Fruit fly (Drosophila melanogaster): ENCODE measurements around the gene Mkrn1.

Mkrn1 gene

DNA sequence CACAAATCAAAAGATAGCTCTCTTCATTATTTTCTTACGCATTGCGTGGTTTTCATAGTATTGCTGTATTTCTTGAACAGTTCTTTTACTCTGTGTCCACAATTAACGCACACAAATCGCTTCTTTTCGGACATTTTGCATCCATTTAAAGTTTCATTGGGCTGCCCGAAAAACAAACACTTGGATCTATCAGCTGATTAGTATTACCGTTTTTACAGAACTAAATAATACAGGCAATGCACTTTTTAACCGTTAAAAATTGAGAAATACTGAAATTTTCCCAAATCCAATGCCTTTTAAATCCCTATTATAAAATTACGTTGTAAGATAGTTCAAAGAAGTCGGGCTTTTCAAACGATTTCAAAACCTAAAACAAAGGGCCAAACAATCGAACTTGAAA, 4.4 kb downstream of the Mkrn1 start, which contains the start of gene Arv1:
Gene Arv1 (minus strand): TSS at position 226 of the 400 bp plus-strand sequence.
- no peak for TF ChIP-seq noc (tag; optimal IDR thresholded peaks at IDR 0.05)

- no peak for TF ChIP-seq noc (tag; optimal IDR thresholded peaks at IDR 0.05)
These were observed 9.2 kb downstream of the Mkrn1 start for dm6 chr3L:21524071-21524889.

dm6 chr3L:21523059-21523836, 10.3 kb downstream of the Mkrn1 start, which contains the start of gene CG7611:
CG7611 (plus strand) TSS chr3L:21523186.
- TF ChIP-seq noc (tag; optimal IDR thresholded peaks at IDR 0.05) = no peak

dm6 chr3L:21518345-21518744, 15.2 kb downstream of the Mkrn1 start:
- TF ChIP-seq noc (tag; optimal IDR thresholded peaks at IDR 0.05) = no peak

DNA sequence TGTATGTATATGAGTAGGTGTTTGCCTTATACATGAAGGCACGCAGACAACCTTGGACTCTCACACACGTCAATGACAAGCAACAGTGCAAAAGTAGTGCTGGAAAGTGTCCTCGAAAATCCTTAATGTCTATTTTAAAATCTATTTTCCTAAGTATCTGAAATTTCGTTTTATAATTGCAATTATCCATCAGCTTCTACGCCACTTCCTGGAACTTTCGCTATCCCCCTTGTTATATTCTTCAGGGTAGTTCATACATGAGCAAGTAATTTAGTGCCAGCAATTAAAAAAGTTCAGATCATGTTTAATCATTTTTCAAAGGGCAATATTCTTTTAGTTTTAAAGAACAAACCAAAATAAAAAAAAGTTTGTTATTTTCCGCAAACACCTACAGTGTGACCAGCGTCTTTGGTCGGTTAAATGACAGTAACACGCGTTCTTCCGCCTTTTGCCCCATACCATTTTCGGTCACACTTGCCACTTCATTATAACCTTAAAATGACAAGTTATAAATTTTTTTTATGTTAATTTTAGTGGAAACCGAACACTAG, 16.7 kb downstream of the Mkrn1 start:
- peak; percentile 16 for TF ChIP-seq noc (tag; optimal IDR thresholded peaks at IDR 0.05)

DNA sequence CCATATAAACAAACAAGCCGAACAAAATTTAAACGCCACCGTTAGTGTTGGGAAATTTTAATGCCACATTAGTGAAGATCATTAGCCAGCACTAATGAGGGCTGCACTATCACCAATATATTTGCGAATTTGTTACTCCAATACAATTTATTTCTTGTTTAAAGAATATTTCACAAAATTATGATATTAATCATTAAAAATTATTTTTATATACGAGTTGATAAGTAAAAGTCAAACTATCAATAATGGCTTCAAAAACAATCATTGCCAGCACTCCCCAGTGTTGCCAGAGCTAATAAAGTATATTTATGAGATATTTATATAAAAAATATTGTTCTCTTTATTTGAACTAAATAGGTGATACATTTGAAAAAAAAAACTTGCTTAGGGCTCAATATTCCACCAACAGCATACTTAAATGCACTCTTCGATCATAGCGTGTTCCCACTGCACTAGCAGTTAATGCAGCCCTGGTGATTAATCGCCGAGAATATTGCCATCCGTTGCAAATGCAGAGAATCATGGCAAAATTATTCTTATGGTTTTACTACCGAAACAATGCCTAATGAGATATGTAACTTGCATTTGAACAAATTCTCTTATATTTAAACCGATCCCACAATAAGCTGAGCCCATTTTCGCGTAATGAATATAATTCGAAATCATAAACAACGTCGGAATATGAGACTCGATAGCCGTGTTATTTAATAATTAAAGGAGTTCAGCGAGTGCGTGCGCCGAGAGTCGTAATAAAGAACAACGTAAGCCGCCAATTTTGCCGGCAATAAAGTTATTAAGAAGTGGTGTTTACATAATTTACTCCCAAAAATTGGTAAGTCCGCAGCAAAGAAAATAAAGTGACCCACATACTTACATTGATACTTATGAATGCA, 17.4 kb downstream of the Mkrn1 start, which contains the start of the genes SAK and Cdk12:
Gene SAK (minus strand): TSS at position 65 of the 893 bp plus-strand sequence.
Gene Cdk12 (plus strand): TSS at position 484 of the 893 bp plus-strand sequence.
- TF ChIP-seq noc (tag; optimal IDR thresholded peaks at IDR 0.05) = peak; percentile 86

dm6 chr3L:21509488-21510122, 23.9 kb downstream of the Mkrn1 start:
- no peak for TF ChIP-seq noc (tag; optimal IDR thresholded peaks at IDR 0.05)

dm6 chr3L:21508621-21509020, 24.9 kb downstream of the Mkrn1 start:
- TF ChIP-seq noc (tag; optimal IDR thresholded peaks at IDR 0.05) = no peak

DNA sequence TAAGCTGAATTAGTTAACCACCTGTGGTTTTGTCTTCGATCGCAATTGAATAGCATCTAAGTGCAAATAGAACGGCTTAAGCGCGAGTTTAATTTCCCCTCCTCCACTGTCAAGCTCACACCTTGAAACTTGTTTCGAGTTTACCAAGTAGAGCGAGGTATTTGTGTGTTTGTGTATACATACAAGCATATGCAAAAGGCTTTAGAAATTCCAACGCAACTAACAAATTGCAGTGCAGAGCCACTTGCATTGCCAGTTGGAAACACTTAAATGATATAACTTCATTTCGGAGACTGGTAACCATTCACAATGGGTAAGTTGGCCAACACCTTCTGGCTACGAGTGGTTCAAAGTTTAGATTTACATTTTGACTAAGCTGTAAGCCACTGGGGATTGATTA, 25.6 kb downstream of the Mkrn1 start:
- TF ChIP-seq noc (tag; optimal IDR thresholded peaks at IDR 0.05) = no peak

dm6 chr3L:21507354-21507928, 26.1 kb downstream of the Mkrn1 start, which contains the start of the genes Glg1 and M6:
Glg1 (minus strand) TSS chr3L:21507538.
M6 (plus strand) TSS chr3L:21507852.
- TF ChIP-seq noc (tag; optimal IDR thresholded peaks at IDR 0.05) = peak; percentile 56

DNA sequence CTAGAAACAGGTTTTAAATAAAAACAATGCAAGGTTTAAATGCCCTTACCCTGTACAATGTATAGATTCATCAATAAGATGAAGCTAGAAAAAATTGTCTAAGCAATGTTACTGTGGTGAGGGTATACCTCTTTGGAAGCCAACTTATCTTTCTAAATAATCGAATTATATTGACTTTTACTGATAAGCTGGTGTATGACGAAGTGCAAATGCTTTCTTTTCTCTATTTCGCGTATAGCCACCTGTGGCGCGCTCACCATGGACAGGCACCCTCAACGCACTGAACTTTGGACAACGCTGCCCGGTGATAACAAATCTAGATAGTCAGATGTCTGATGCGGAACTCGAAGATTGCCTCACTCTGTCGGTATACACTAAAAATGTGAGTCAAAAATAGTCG, 31.6 kb downstream of the Mkrn1 start:
- peak; percentile 58 for TF ChIP-seq noc (tag; optimal IDR thresholded peaks at IDR 0.05)

DNA sequence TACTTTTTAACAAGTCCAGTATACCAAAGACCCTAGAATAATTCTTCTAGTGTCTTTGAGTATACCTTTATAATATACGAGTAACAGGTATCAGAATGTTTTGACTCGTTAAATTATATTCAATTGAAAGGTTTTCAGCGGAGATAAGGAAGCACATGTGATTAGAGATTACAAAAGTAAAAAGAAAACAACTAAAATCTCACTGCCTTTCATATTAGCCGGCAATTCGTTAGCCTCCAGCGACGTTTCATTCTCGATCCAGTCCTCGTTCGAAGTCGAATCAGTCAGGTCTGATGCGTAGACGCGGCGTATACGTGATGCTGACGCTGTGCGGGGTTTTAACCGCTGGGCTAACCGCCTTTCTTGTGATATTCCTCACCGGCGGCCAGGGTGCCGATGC, 32.3 kb downstream of the Mkrn1 start, which contains the start of gene Est-Q:
Gene Est-Q (plus strand): TSS at position 250 of the 400 bp plus-strand sequence.
- no peak for TF ChIP-seq noc (tag; optimal IDR thresholded peaks at IDR 0.05)

- TF ChIP-seq noc (tag; optimal IDR thresholded peaks at IDR 0.05) = peak; percentile 87
These were observed 36.5 kb downstream of the Mkrn1 start, which contains the start of gene Hr78 for dm6 chr3L:21496865-21497634. Hr78 (minus strand) TSS chr3L:21497494.

Data from whole organism, larva.